Worm (Caenorhabditis elegans) whole organism, L4 larva: ENCODE data around the gene chk-1.

Experiments used
- Y5F2A.4 ChIP-seq: fragments of 200-800 bp; sonication (Bioruptor generic); optimal IDR thresholded peaks from 2 replicates; lab custom pipeline; 2018; ENCODE audit warnings: mild to moderate bottlenecking, missing genetic modification characterization, missing compliant biosample characterization
- aha-1 ChIP-seq: fragments of 150-350 bp; peaks from one replicate; lab custom pipeline; 2014; ENCODE audit warnings: missing biosample characterization, missing genetic modification characterization
- attf-4 ChIP-seq: sonication (generic microtip); optimal IDR thresholded peaks from 3 replicates; lab custom pipeline; 2017; ENCODE audit warnings: missing biosample characterization, missing genetic modification characterization
- ceh-20 ChIP-seq: fragments of 200-800 bp; sonication (Bioruptor generic); IDR thresholded peaks from 2 replicates; pipeline ENCODE4 v1.3.6; 2022; ENCODE audit warnings: missing genetic modification reagents, missing genetic modification characterization, missing compliant biosample characterization
- ceh-28 ChIP-seq: fragments of 150-350 bp; optimal IDR thresholded peaks from 2 replicates; lab custom pipeline; 2014; ENCODE audit warnings: missing biosample characterization, missing genetic modification reagents, missing genetic modification characterization
- ceh-82 ChIP-seq: sonication (generic microtip); optimal IDR thresholded peaks from 2 replicates; lab custom pipeline; 2017; ENCODE audit warnings: missing biosample characterization, missing genetic modification characterization
- cey-2 ChIP-seq: sonication (generic microtip); optimal IDR thresholded peaks from 3 replicates; lab custom pipeline; 2017; ENCODE audit warnings: missing genetic modification characterization, mild to moderate bottlenecking, missing compliant biosample characterization, antibody characterized with exemption, borderline replicate concordance; ENCODE audit not compliant: insufficient read depth
- dmd-6 ChIP-seq: fragments of 200-800 bp; sonication (Bioruptor generic); IDR thresholded peaks from 2 replicates; pipeline ENCODE4 v1.3.6; 2022; ENCODE audit warnings: missing genetic modification reagents, missing genetic modification characterization, missing compliant biosample characterization
- dmd-8 ChIP-seq: fragments of 200-800 bp; sonication (Bioruptor generic); IDR thresholded peaks from 2 replicates; pipeline ENCODE4 v1.3.6; 2022; ENCODE audit warnings: missing genetic modification characterization, missing compliant biosample characterization
- duxl-1 ChIP-seq: sonication (generic microtip); optimal IDR thresholded peaks from 2 replicates; lab custom pipeline; 2016; ENCODE audit warnings: mild to moderate bottlenecking, missing genetic modification characterization, moderate library complexity, missing compliant biosample characterization; ENCODE audit not compliant: poor library complexity
- fkh-10 ChIP-seq: fragments of 150-350 bp; optimal IDR thresholded peaks from 2 replicates; lab custom pipeline; 2014; ENCODE audit warnings: missing biosample characterization, missing genetic modification reagents, missing genetic modification characterization
- hif-1 ChIP-seq, 2 experiments: sonication (generic microtip); optimal IDR thresholded peaks; 2 replicates each; lab custom pipeline; 2016 to 2017; ENCODE audit warnings: missing compliant biosample characterization in 2 of 2, missing genetic modification characterization in 2 of 2, missing genetic modification reagents in 2 of 2, missing genotype in 2 of 2, mild to moderate bottlenecking in 1 of 2
- hlh-30 ChIP-seq: sonication (generic microtip); optimal IDR thresholded peaks from 2 replicates; lab custom pipeline; 2017; ENCODE audit warnings: antibody characterized with exemption, mild to moderate bottlenecking, missing genetic modification characterization, missing compliant biosample characterization; ENCODE audit not compliant: insufficient read depth
- lin-15B ChIP-seq: fragments of 150-350 bp; sonication (generic microtip); optimal IDR thresholded peaks from 3 replicates; lab custom pipeline; 2014; ENCODE audit warnings: missing biosample characterization, missing genetic modification characterization
- lin-29 ChIP-seq: fragments of 200-800 bp; sonication (Bioruptor generic); IDR thresholded peaks from 2 replicates; pipeline ENCODE4 v1.3.6; 2022; ENCODE audit warnings: missing genetic modification reagents, missing genetic modification characterization, missing compliant biosample characterization
- lin-39 ChIP-seq: fragments of 150-350 bp; optimal IDR thresholded peaks from 2 replicates; lab custom pipeline; 2014; ENCODE audit warnings: missing biosample characterization, missing genetic modification reagents, missing genetic modification characterization
- madf-9 ChIP-seq: fragments of 200-800 bp; sonication (Bioruptor generic); conservative IDR thresholded peaks from 2 replicates; pipeline ENCODE4 v1.3.6; 2022; ENCODE audit warnings: missing genetic modification reagents, missing genetic modification characterization, missing compliant biosample characterization
- nhr-28 ChIP-seq: fragments of 150-350 bp; optimal IDR thresholded peaks from 2 replicates; lab custom pipeline; 2014; ENCODE audit warnings: missing biosample characterization, missing genetic modification characterization
- nhr-48 ChIP-seq: sonication (generic microtip); optimal IDR thresholded peaks from 2 replicates; lab custom pipeline; 2016; ENCODE audit warnings: mild to moderate bottlenecking, missing genetic modification characterization, missing compliant biosample characterization
- pha-4 ChIP-seq, 2 experiments: fragments of 150-350 bp in 1 of 2; fragments of 200-800 bp in 1 of 2; sonication (Bioruptor generic) in 1 of 2; IDR thresholded peaks in 1 of 2; optimal IDR thresholded peaks in 1 of 2; 2 replicates each; pipeline versions ENCODE4 v1.3.6 to Lab custom; 2014 to 2022; ENCODE audit warnings: missing genetic modification characterization in 2 of 2, missing genetic modification reagents in 2 of 2, missing biosample characterization in 1 of 2, missing compliant biosample characterization in 1 of 2
- pqm-1 ChIP-seq: sonication (generic microtip); optimal IDR thresholded peaks from 2 replicates; lab custom pipeline; 2017; ENCODE audit warnings: missing biosample characterization, missing genetic modification characterization
- sdz-12 ChIP-seq: fragments of 200-800 bp; sonication (Bioruptor generic); optimal IDR thresholded peaks from 2 replicates; lab custom pipeline; 2018; ENCODE audit warnings: mild to moderate bottlenecking, missing genetic modification characterization, missing compliant biosample characterization
- set-16 ChIP-seq: fragments of 200-800 bp; sonication (Bioruptor generic); IDR thresholded peaks from 2 replicates; pipeline ENCODE4 v1.3.6; 2022; ENCODE audit warnings: missing genetic modification reagents, missing genetic modification characterization, missing compliant biosample characterization
- unc-130 ChIP-seq: sonication (generic microtip); optimal IDR thresholded peaks from 2 replicates; lab custom pipeline; 2016; ENCODE audit warnings: missing genetic modification reagents, missing genetic modification characterization, missing compliant biosample characterization
- unc-62 ChIP-seq, 3 experiments: fragments of 150-350 bp in 1 of 3; sonication (generic microtip); optimal IDR thresholded peaks in 2 of 3; peaks in 1 of 3; 1 replicate in 1 of 3; 2 replicates in 2 of 3; lab custom pipeline; 2014 to 2017; ENCODE audit warnings: missing biosample characterization in 3 of 3, missing genetic modification characterization in 3 of 3, missing genetic modification reagents in 3 of 3, missing genotype in 1 of 3
- vab-7 ChIP-seq: fragments of 200-800 bp; sonication (Bioruptor generic); IDR thresholded peaks from 2 replicates; pipeline ENCODE4 v1.3.6; 2022; ENCODE audit warnings: missing genetic modification reagents, missing genetic modification characterization, missing compliant biosample characterization
- zfp-2 ChIP-seq: sonication (generic microtip); optimal IDR thresholded peaks from 2 replicates; lab custom pipeline; 2016; ENCODE audit warnings: mild to moderate bottlenecking, missing genetic modification characterization, missing compliant biosample characterization
- zip-11 ChIP-seq: fragments of 200-800 bp; sonication (Bioruptor generic); IDR thresholded peaks from 2 replicates; pipeline ENCODE4 v1.3.6; 2022; ENCODE audit warnings: missing genetic modification characterization, missing compliant biosample characterization
- ztf-11 ChIP-seq: fragments of 150-350 bp; optimal IDR thresholded peaks from 2 replicates; lab custom pipeline; 2014; ENCODE audit warnings: missing biosample characterization, missing genetic modification characterization
- ztf-7 ChIP-seq: fragments of 150-350 bp; optimal IDR thresholded peaks from 2 replicates; lab custom pipeline; 2014; ENCODE audit warnings: missing biosample characterization, missing genetic modification characterization

The chk-1 gene

DNA sequence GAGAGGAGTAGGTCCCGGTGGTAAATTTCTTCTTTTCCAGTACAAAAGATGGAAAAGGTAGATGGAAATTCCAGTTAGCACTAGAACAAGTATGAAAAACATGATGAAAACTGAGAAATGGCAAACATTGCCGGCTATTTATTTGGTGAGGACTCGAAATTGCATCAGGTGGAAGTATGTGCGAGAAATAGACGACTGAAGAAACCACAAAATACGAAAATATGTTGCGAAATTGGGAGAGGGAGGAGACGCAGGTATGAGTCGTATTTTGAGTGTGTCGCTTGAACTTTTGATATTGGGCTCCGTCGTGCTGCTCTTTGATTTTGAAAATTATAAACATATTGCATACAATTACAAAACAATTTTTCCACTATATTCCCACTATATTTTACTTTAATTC is 44.1 kb upstream of the chk-1 start, which contains the start of gene cyp-33C8 (continued):
- TF ChIP-seq pqm-1 (peak; percentile 8), ceh-20 (GFP tag; lab: Robert Waterston, UW) (no peak), lin-15B (no peak), nhr-28 (peak; percentile 95), duxl-1 (tag; lab: Kevin White, UChicago) (no peak), cey-2 (tag; lab: Kevin White, UChicago) (no peak), unc-130 (GFP tag; lab: Kevin White, UChicago) (no peak), hif-1 (tag; optimal IDR thresholded peaks at IDR 0.05; lab: Kevin White, UChicago) (peak in 1 of 2 experiments; percentile 46), dmd-8 (GFP tag; lab: Robert Waterston, UW) (no peak), attf-4 (tag; lab: Kevin White, UChicago) (no peak), pha-4 (GFP tag; IDR thresholded peaks at IDR 0.05; lab: Robert Waterston, UW) (no peak), pha-4 (tag; optimal IDR thresholded peaks at IDR 0.05; lab: Kevin White, UChicago) (peak; percentile 6), dmd-6 (GFP tag; lab: Robert Waterston, UW) (peak; percentile 49)

ce11 chrV:3801787-3802417 is 42.6 kb upstream of the chk-1 start:
- no peak for TF ChIP-seq lin-39
- no peak for TF ChIP-seq ztf-7 (tag; lab: Kevin White, UChicago)
- TF ChIP-seq nhr-48 (tag; lab: Kevin White, UChicago): no peak
- TF ChIP-seq aha-1: peak; percentile 66
- TF ChIP-seq madf-9 (GFP tag; lab: Robert Waterston, UW): no peak
- no peak for TF ChIP-seq zip-11 (GFP tag; lab: Robert Waterston, UW)
- peak in 1 of 2 experiments; percentile 92 for TF ChIP-seq unc-62 (GFP tag; optimal IDR thresholded peaks at IDR 0.05 in 1 of 2; lab: Kevin White, UChicago)
- no peak for TF ChIP-seq unc-62 (tag; optimal IDR thresholded peaks at IDR 0.05; lab: Kevin White, UChicago)

ce11 chrV:3800378-3800777 is 41.1 kb upstream of the chk-1 start, which contains the start of gene srt-30:
srt-30 (minus strand) TSS chrV:3800478.
- no peak for TF ChIP-seq ztf-11
- TF ChIP-seq hlh-30: no peak
- no peak for TF ChIP-seq ceh-82 (tag; lab: Kevin White, UChicago)
- TF ChIP-seq vab-7 (GFP tag; lab: Robert Waterston, UW): no peak
- no peak for TF ChIP-seq nhr-48 (tag; lab: Kevin White, UChicago)
- TF ChIP-seq ceh-28 (tag; lab: Kevin White, UChicago): no peak

DNA sequence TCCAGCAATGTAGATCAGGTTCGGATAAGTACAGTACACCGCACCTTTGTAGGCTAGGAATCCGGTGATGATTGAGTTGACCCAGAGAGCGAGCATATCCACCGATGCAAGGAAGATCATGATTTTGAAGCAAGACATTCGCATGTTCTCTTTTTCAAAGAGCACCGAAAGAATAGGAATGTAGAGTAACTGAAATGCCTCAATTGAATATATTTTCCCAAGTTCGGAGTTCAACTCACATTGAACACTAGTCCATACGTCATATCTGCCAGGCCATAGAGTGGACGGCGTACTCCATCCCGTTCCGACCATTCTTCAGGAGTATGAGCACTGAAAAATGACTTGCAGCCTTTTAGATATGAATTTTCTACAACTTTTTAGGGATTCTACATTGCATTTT is 40.5 kb upstream of the chk-1 start:
- TF ChIP-seq sdz-12 (GFP tag; lab: Kevin White, UChicago) (no peak), lin-29 (GFP tag; lab: Robert Waterston, UW) (no peak), unc-62 (GFP tag; optimal IDR thresholded peaks at IDR 0.05 in 1 of 2; lab: Kevin White, UChicago) (peak in 1 of 2 experiments; percentile 90), unc-62 (tag; optimal IDR thresholded peaks at IDR 0.05; lab: Kevin White, UChicago) (no peak), fkh-10 (GFP tag; lab: Kevin White, UChicago) (no peak), vab-7 (GFP tag; lab: Robert Waterston, UW) (no peak), dmd-8 (GFP tag; lab: Robert Waterston, UW) (no peak), aha-1 (no peak)
- TF ChIP-seq, all 104 proteins: peak for 1

- TF ChIP-seq Y5F2A.4 (GFP tag; lab: Kevin White, UChicago) (no peak), zfp-2 (no peak), set-16 (GFP tag; lab: Robert Waterston, UW) (peak; percentile 70)
- TF ChIP-seq, all 104 proteins: peak for 1
Observed at ce11 chrV:3790424-3790823, 31.2 kb upstream of the chk-1 start.
